Worm (Caenorhabditis elegans) whole organism, L3 larva: Measurements from ENCODE around the gene daf-37.

Source experiments
- ZK546.5 ChIP-seq: sonication (generic microtip); optimal IDR thresholded peaks from 2 replicates; lab custom pipeline; 2017; ENCODE audit warnings: missing biosample characterization, missing genetic modification characterization
- aly-2 ChIP-seq: fragments of 150-350 bp; optimal IDR thresholded peaks from 2 replicates; lab custom pipeline; 2014; ENCODE audit warnings: missing biosample characterization, missing genetic modification characterization
- ama-1 ChIP-seq: fragments of 150-350 bp; optimal IDR thresholded peaks from 2 replicates; lab custom pipeline; 2018
- ceh-16 ChIP-seq: sonication (generic microtip); optimal IDR thresholded peaks from 2 replicates; lab custom pipeline; 2017; ENCODE audit warnings: missing biosample characterization, missing genetic modification characterization
- ceh-9 ChIP-seq: sonication (generic microtip); optimal IDR thresholded peaks from 2 replicates; lab custom pipeline; 2018; ENCODE audit warnings: missing biosample characterization, missing genetic modification characterization
- fkh-10 ChIP-seq: sonication (generic microtip); optimal IDR thresholded peaks from 2 replicates; lab custom pipeline; 2017; ENCODE audit warnings: missing biosample characterization, missing genetic modification reagents, missing genetic modification characterization
- hmg-11 ChIP-seq: sonication (generic microtip); optimal IDR thresholded peaks from 2 replicates; lab custom pipeline; 2016; ENCODE audit warnings: missing genetic modification characterization, missing compliant biosample characterization
- lin-15B ChIP-seq: fragments of 150-350 bp; optimal IDR thresholded peaks from 2 replicates; lab custom pipeline; 2014; ENCODE audit warnings: missing biosample characterization, missing genetic modification characterization
- mdl-1 ChIP-seq: fragments of 150-350 bp; optimal IDR thresholded peaks from 2 replicates; lab custom pipeline; 2014; ENCODE audit warnings: missing biosample characterization, missing genetic modification characterization
- nfya-1 ChIP-seq: sonication (generic microtip); optimal IDR thresholded peaks from 2 replicates; lab custom pipeline; 2017; ENCODE audit warnings: missing genetic modification characterization, mild to moderate bottlenecking, missing compliant biosample characterization, antibody characterized with exemption, moderate library complexity; ENCODE audit not compliant: insufficient read depth
- nhr-11 ChIP-seq: fragments of 150-350 bp; optimal IDR thresholded peaks from 2 replicates; lab custom pipeline; 2014; ENCODE audit warnings: missing biosample characterization, missing genetic modification characterization
- nhr-25 ChIP-seq: sonication (generic microtip); optimal IDR thresholded peaks from 2 replicates; lab custom pipeline; 2017; ENCODE audit warnings: missing biosample characterization, missing genetic modification characterization
- nhr-28 ChIP-seq: fragments of 150-350 bp; optimal IDR thresholded peaks from 2 replicates; lab custom pipeline; 2014; ENCODE audit warnings: missing biosample characterization, missing genetic modification characterization
- sea-2 ChIP-seq: fragments of 150-350 bp; sonication (generic microtip); optimal IDR thresholded peaks from 4 replicates; lab custom pipeline; 2014; ENCODE audit warnings: missing biosample characterization, missing genetic modification reagents, missing genetic modification characterization
- skn-1 ChIP-seq: fragments of 150-350 bp; optimal IDR thresholded peaks from 2 replicates; lab custom pipeline; 2014; ENCODE audit warnings: missing biosample characterization, missing genetic modification characterization
- snpc-4 ChIP-seq: fragments of 150-350 bp; optimal IDR thresholded peaks from 2 replicates; lab custom pipeline; 2014; ENCODE audit warnings: missing biosample characterization, missing genetic modification characterization
- tbx-2 ChIP-seq: sonication (generic microtip); optimal IDR thresholded peaks from 2 replicates; lab custom pipeline; 2016; ENCODE audit warnings: mild to moderate bottlenecking, missing genetic modification characterization, missing compliant biosample characterization
- unc-62 ChIP-seq: fragments of 150-350 bp; sonication (generic microtip); optimal IDR thresholded peaks from 4 replicates; lab custom pipeline; 2014; ENCODE audit warnings: missing biosample characterization, missing genetic modification reagents, missing genetic modification characterization
- ztf-4 ChIP-seq: fragments of 150-350 bp; optimal IDR thresholded peaks from 2 replicates; lab custom pipeline; 2014; ENCODE audit warnings: missing biosample characterization, missing genetic modification characterization

daf-37 gene

ce11 chrII:6165152-6165551, 42.9 kb downstream of the daf-37 start:
- TF ChIP-seq fkh-10 (GFP tag; lab: Kevin White, UChicago) (peak; percentile 68), hmg-11 (tag; lab: Kevin White, UChicago) (no peak)

ce11 chrII:6160994-6161393, 47.0 kb downstream of the daf-37 start, which contains the start of gene exp-1:
Gene exp-1, minus strand, starts transcription at chrII:6161094.
- TF ChIP-seq nhr-11 (no peak), aly-2 (tag; lab: Kevin White, UChicago) (no peak), ZK546.5 (no peak), unc-62 (no peak), nhr-25 (tag; lab: Kevin White, UChicago) (no peak)

- no peak for TF ChIP-seq ceh-9 (tag; lab: Kevin White, UChicago)
- no peak for TF ChIP-seq ceh-16 (tag; lab: Kevin White, UChicago)
- no peak for TF ChIP-seq skn-1
- no peak for TF ChIP-seq ztf-4
- no peak for TF ChIP-seq snpc-4 (tag; lab: Kevin White, UChicago)
- TF ChIP-seq unc-62, result no peak
- TF ChIP-seq nfya-1 (tag; lab: Kevin White, UChicago), result no peak
- no peak for TF ChIP-seq lin-15B (tag; lab: Kevin White, UChicago)
- no peak for TF ChIP-seq hmg-11 (tag; lab: Kevin White, UChicago)
- TF ChIP-seq tbx-2 (tag; lab: Kevin White, UChicago), result no peak
- TF ChIP-seq ZK546.5, result no peak
- TF ChIP-seq nhr-28 (tag; lab: Kevin White, UChicago), result no peak
- TF ChIP-seq fkh-10 (GFP tag; lab: Kevin White, UChicago), result no peak
- TF ChIP-seq mdl-1 (tag; lab: Kevin White, UChicago), result no peak
- TF ChIP-seq nhr-25 (tag; lab: Kevin White, UChicago), result no peak
- TF ChIP-seq sea-2, result no peak
- no peak for TF ChIP-seq ama-1 (lab: Kevin White, UChicago)
- TF ChIP-seq, all 47 proteins: peak for 0
Measured at ce11 chrII:6158111-6158510, 49.9 kb downstream of the daf-37 start.
